Worm (Caenorhabditis elegans) whole organism, midembryonic: ENCODE results near the gene srj-52.

Source experiments
- T22C8.4 ChIP-seq: fragments of 200-800 bp; sonication (Bioruptor generic); IDR thresholded peaks from 2 replicates; pipeline ENCODE4 v1.3.6; 2022; ENCODE audit warnings: missing genetic modification characterization, missing compliant biosample characterization
- cog-1 ChIP-seq: sonication (generic microtip); optimal IDR thresholded peaks from 2 replicates; lab custom pipeline; 2016; ENCODE audit warnings: missing genetic modification characterization, missing compliant biosample characterization
- flt-1 ChIP-seq: fragments of 200-800 bp; sonication (Bioruptor generic); IDR thresholded peaks from 2 replicates; pipeline ENCODE4 v1.3.6; 2022; ENCODE audit warnings: missing genetic modification characterization, missing compliant biosample characterization
- klf-2 ChIP-seq: fragments of 200-800 bp; sonication (Bioruptor generic); conservative IDR thresholded peaks from 2 replicates; pipeline ENCODE4 v1.3.6; 2022; ENCODE audit warnings: missing genetic modification reagents, missing genetic modification characterization, missing compliant biosample characterization
- med-1 ChIP-seq: sonication (generic microtip); optimal IDR thresholded peaks from 2 replicates; lab custom pipeline; 2017; ENCODE audit warnings: missing genetic modification characterization, mild to moderate bottlenecking, missing compliant biosample characterization, antibody characterized with exemption, missing genetic modification reagents; ENCODE audit not compliant: insufficient read depth
- ref-1 ChIP-seq: fragments of 200-800 bp; sonication (Bioruptor generic); conservative IDR thresholded peaks from 2 replicates; pipeline ENCODE4 v1.3.6; 2022; ENCODE audit warnings: missing genetic modification reagents, missing genetic modification characterization, missing compliant biosample characterization
- tab-1 ChIP-seq: fragments of 200-800 bp; sonication (Bioruptor generic); IDR thresholded peaks from 2 replicates; pipeline ENCODE4 v1.3.6; 2022; ENCODE audit warnings: missing genetic modification characterization, missing compliant biosample characterization
- ztf-23 ChIP-seq: fragments of 200-800 bp; sonication (Bioruptor generic); IDR thresholded peaks from 2 replicates; pipeline ENCODE4 v1.3.6; 2022; ENCODE audit warnings: missing genetic modification reagents, missing genetic modification characterization, missing compliant biosample characterization
- ztf-29 ChIP-seq: fragments of 200-800 bp; sonication (Bioruptor generic); IDR thresholded peaks from 2 replicates; pipeline ENCODE4 v1.3.6; 2022; ENCODE audit warnings: missing genetic modification reagents, missing genetic modification characterization, missing compliant biosample characterization

- TF ChIP-seq flt-1 (no peak), tab-1 (no peak), klf-2 (no peak), ref-1 (GFP tag; lab: Robert Waterston, UW) (no peak), med-1 (GFP tag; lab: Kevin White, UChicago) (no peak), cog-1 (tag; lab: Kevin White, UChicago) (no peak), ztf-29 (GFP tag; lab: Robert Waterston, UW) (no peak), ztf-23 (GFP tag; lab: Robert Waterston, UW) (no peak), T22C8.4 (GFP tag; lab: Robert Waterston, UW) (no peak)
These were observed 17.1 kb upstream of the srj-52 start, which contains the start of gene cyp-33C11 for ce11 chrV:712882-713281.
